Fruit fly (Drosophila melanogaster) whole organism, embryonic: Measurements from ENCODE around the gene Prm.
A peak's percentile ranks its signal among the peaks of the same experiment; 100 is the strongest.

Experiments used
- B-H2 ChIP-seq: fragments of 200-800 bp; sonication (Bioruptor generic); optimal IDR thresholded peaks from 2 replicates; lab custom pipeline; 2018; ENCODE audit warnings: missing biosample characterization, mild to moderate bottlenecking, missing genetic modification characterization
- Blimp-1 ChIP-seq: fragments of 200-800 bp; sonication (Bioruptor generic); optimal IDR thresholded peaks from 3 replicates; lab custom pipeline; 2018; ENCODE audit warnings: missing biosample characterization, missing genetic modification characterization, mild to moderate bottlenecking, moderate library complexity, missing genetic modification reagents
- CG10267 ChIP-seq: fragments of 200-800 bp; sonication (Bioruptor generic); optimal IDR thresholded peaks from 2 replicates; lab custom pipeline; 2018; ENCODE audit warnings: missing biosample characterization, mild to moderate bottlenecking, missing genetic modification characterization, moderate library complexity
- CG1233 ChIP-seq: fragments of 200-800 bp; sonication (Bioruptor generic); optimal IDR thresholded peaks from 4 replicates; lab custom pipeline; 2018; ENCODE audit warnings: missing biosample characterization, mild to moderate bottlenecking, missing genetic modification characterization
- CG12744 ChIP-seq: fragments of 200-800 bp; sonication (Bioruptor generic); optimal IDR thresholded peaks from 2 replicates; lab custom pipeline; 2016; ENCODE audit warnings: missing biosample characterization, missing genetic modification characterization
- CG13424 ChIP-seq: fragments of 200-800 bp; sonication (Bioruptor generic); optimal IDR thresholded peaks from 2 replicates; lab custom pipeline; 2019; ENCODE audit warnings: missing biosample characterization, mild to moderate bottlenecking, missing genetic modification characterization, moderate library complexity
- CG15073 ChIP-seq: fragments of 200-800 bp; sonication (Bioruptor generic); optimal IDR thresholded peaks from 2 replicates; lab custom pipeline; 2016; ENCODE audit warnings: missing biosample characterization, missing genetic modification characterization
- CG15269 ChIP-seq: fragments of 200-800 bp; sonication (Bioruptor generic); optimal IDR thresholded peaks from 2 replicates; lab custom pipeline; 2018; ENCODE audit warnings: missing biosample characterization, mild to moderate bottlenecking, missing genetic modification characterization, moderate library complexity
- CG17385 ChIP-seq: fragments of 200-800 bp; sonication (Bioruptor generic); optimal IDR thresholded peaks from 3 replicates; lab custom pipeline; 2018; ENCODE audit warnings: missing biosample characterization, mild to moderate bottlenecking, missing genetic modification characterization
- CG17612 ChIP-seq: fragments of 200-800 bp; sonication (Bioruptor generic); IDR thresholded peaks from 2 replicates; pipeline ENCODE4 v1.3.6; 2022; ENCODE audit warnings: missing biosample characterization, missing genetic modification characterization
- CG18262 ChIP-seq: fragments of 200-800 bp; optimal IDR thresholded peaks from 3 replicates; lab custom pipeline; 2019; ENCODE audit warnings: missing biosample characterization, mild to moderate bottlenecking, missing genetic modification characterization, moderate library complexity
- CG2678 ChIP-seq: fragments of 200-800 bp; sonication (Bioruptor generic); optimal IDR thresholded peaks from 3 replicates; lab custom pipeline; 2019; ENCODE audit warnings: missing biosample characterization, mild to moderate bottlenecking, missing genetic modification characterization, moderate library complexity
- CG2712 ChIP-seq: fragments of 200-800 bp; optimal IDR thresholded peaks from 3 replicates; lab custom pipeline; 2019; ENCODE audit warnings: missing biosample characterization, mild to moderate bottlenecking, missing genetic modification characterization, moderate library complexity
- CG31441 ChIP-seq: fragments of 200-800 bp; sonication (Bioruptor generic); IDR thresholded peaks from 2 replicates; pipeline ENCODE4 v1.3.6; 2022; ENCODE audit warnings: missing biosample characterization, missing genetic modification characterization
- CG3726 ChIP-seq: fragments of 200-800 bp; sonication (Bioruptor generic); IDR thresholded peaks from 3 replicates; pipeline ENCODE4, ENCODE4 v1.3.6; 2022; ENCODE audit warnings: missing biosample characterization, missing genetic modification characterization
- CG5953 ChIP-seq: fragments of 200-800 bp; sonication (Bioruptor generic); IDR thresholded peaks from 2 replicates; pipeline ENCODE4 v1.3.6; 2022; ENCODE audit warnings: missing biosample characterization, missing genetic modification characterization
- CG6654 ChIP-seq: fragments of 200-800 bp; sonication (Bioruptor generic); optimal IDR thresholded peaks from 2 replicates; lab custom pipeline; 2017; ENCODE audit warnings: missing biosample characterization, mild to moderate bottlenecking, missing genetic modification characterization
- CG7745 ChIP-seq: fragments of 200-800 bp; sonication (Bioruptor generic); optimal IDR thresholded peaks from 2 replicates; lab custom pipeline; 2018; ENCODE audit warnings: missing biosample characterization, mild to moderate bottlenecking, missing genetic modification characterization, moderate library complexity
- CG8388 ChIP-seq: fragments of 200-800 bp; sonication (Bioruptor generic); optimal IDR thresholded peaks from 2 replicates; lab custom pipeline; 2019; ENCODE audit warnings: missing biosample characterization, mild to moderate bottlenecking, missing genetic modification characterization, moderate library complexity
- CG9727 ChIP-seq: fragments of 200-800 bp; sonication (Bioruptor generic); optimal IDR thresholded peaks from 3 replicates; lab custom pipeline; 2017; ENCODE audit warnings: missing biosample characterization, mild to moderate bottlenecking, missing genetic modification characterization
- Ets65A ChIP-seq: fragments of 200-800 bp; sonication (Bioruptor generic); peaks from one replicate; lab custom pipeline; 2016; ENCODE audit warnings: missing biosample characterization, missing genetic modification characterization
- Gsc ChIP-seq: fragments of 200-800 bp; sonication (Bioruptor generic); IDR thresholded peaks from 2 replicates; pipeline ENCODE4 v1.3.6; 2022; ENCODE audit warnings: missing biosample characterization, missing genetic modification characterization
- H2.0 ChIP-seq: fragments of 200-800 bp; sonication (Bioruptor generic); IDR thresholded peaks from 2 replicates; pipeline ENCODE4 v1.3.6; 2022; ENCODE audit warnings: missing biosample characterization, missing genetic modification characterization
- Hr51 ChIP-seq, 2 experiments: fragments of 200-800 bp; sonication (Bioruptor generic); optimal IDR thresholded peaks; 2 replicates in 1 of 2; 3 replicates in 1 of 2; lab custom pipeline; 2016 to 2018; ENCODE audit warnings: missing biosample characterization in 2 of 2, missing genetic modification characterization in 2 of 2, mild to moderate bottlenecking in 1 of 2, moderate library complexity in 1 of 2
- Mad ChIP-seq: fragments of 200-800 bp; sonication (Bioruptor generic); optimal IDR thresholded peaks from 2 replicates; lab custom pipeline; 2016; ENCODE audit warnings: missing biosample characterization, missing genetic modification characterization
- Med ChIP-seq: fragments of 200-800 bp; sonication (Bioruptor generic); peaks from one replicate; lab custom pipeline; 2016; ENCODE audit warnings: missing biosample characterization, missing genetic modification characterization, mild to moderate bottlenecking, inconsistent platforms, moderate library complexity
- Oli ChIP-seq: fragments of 200-800 bp; sonication (Bioruptor generic); optimal IDR thresholded peaks from 2 replicates; lab custom pipeline; 2018; ENCODE audit warnings: missing biosample characterization, mild to moderate bottlenecking, missing genetic modification characterization, moderate library complexity
- PHDP ChIP-seq: fragments of 200-800 bp; sonication (Bioruptor generic); optimal IDR thresholded peaks from 3 replicates; lab custom pipeline; 2018; ENCODE audit warnings: missing biosample characterization, mild to moderate bottlenecking, missing genetic modification characterization, moderate library complexity
- Sox102F ChIP-seq: fragments of 200-800 bp; sonication (Bioruptor generic); optimal IDR thresholded peaks from 2 replicates; lab custom pipeline; 2018; ENCODE audit warnings: missing biosample characterization, mild to moderate bottlenecking, missing genetic modification characterization, moderate library complexity
- Ssrp ChIP-seq: fragments of 200-800 bp; sonication (Bioruptor generic); optimal IDR thresholded peaks from 2 replicates; lab custom pipeline; 2018; ENCODE audit warnings: missing biosample characterization, mild to moderate bottlenecking, missing genetic modification characterization, moderate library complexity
- bsh ChIP-seq, 2 experiments: fragments of 200-800 bp; sonication (Bioruptor generic); optimal IDR thresholded peaks; 2 replicates each; lab custom pipeline; 2017 to 2018; ENCODE audit warnings: mild to moderate bottlenecking in 2 of 2, missing biosample characterization in 2 of 2, missing genetic modification characterization in 2 of 2, moderate library complexity in 1 of 2
- cg ChIP-seq: fragments of 200-800 bp; sonication (Bioruptor generic); optimal IDR thresholded peaks from 3 replicates; lab custom pipeline; 2019; ENCODE audit warnings: missing biosample characterization, mild to moderate bottlenecking, missing genetic modification characterization, moderate library complexity
- dmrt11E ChIP-seq: fragments of 200-800 bp; sonication (Bioruptor generic); optimal IDR thresholded peaks from 3 replicates; lab custom pipeline; 2018; ENCODE audit warnings: missing biosample characterization, mild to moderate bottlenecking, missing genetic modification characterization, moderate library complexity
- gem ChIP-seq: fragments of 200-800 bp; sonication (Bioruptor generic); optimal IDR thresholded peaks from 2 replicates; lab custom pipeline; 2019; ENCODE audit warnings: missing biosample characterization, mild to moderate bottlenecking, missing genetic modification characterization, moderate library complexity
- grau ChIP-seq: fragments of 200-800 bp; optimal IDR thresholded peaks from 3 replicates; lab custom pipeline; 2019; ENCODE audit warnings: missing biosample characterization, mild to moderate bottlenecking, missing genetic modification characterization, moderate library complexity
- lab ChIP-seq: fragments of 200-800 bp; sonication (Bioruptor generic); optimal IDR thresholded peaks from 3 replicates; lab custom pipeline; 2017; ENCODE audit warnings: missing biosample characterization, missing genetic modification characterization, mild to moderate bottlenecking, moderate library complexity, missing genetic modification reagents
- lmd ChIP-seq: fragments of 200-800 bp; sonication (Bioruptor generic); IDR thresholded peaks from 2 replicates; pipeline ENCODE4 v1.3.6; 2022; ENCODE audit warnings: missing biosample characterization, missing genetic modification characterization
- lola ChIP-seq, 3 experiments: fragments of >200 bp in 2 of 3; fragments of 200-800 bp in 1 of 3; sonication (Bioruptor generic) in 1 of 3; optimal IDR thresholded peaks; 2 replicates each; lab custom pipeline; 2017 to 2019; ENCODE audit warnings: missing biosample characterization in 3 of 3, missing genetic modification characterization in 3 of 3, mild to moderate bottlenecking in 1 of 3, moderate library complexity in 1 of 3
- nau ChIP-seq: fragments of 200-800 bp; sonication (Bioruptor generic); optimal IDR thresholded peaks from 3 replicates; lab custom pipeline; 2017; ENCODE audit warnings: missing biosample characterization, mild to moderate bottlenecking, missing genetic modification characterization, missing genetic modification reagents
- nmo ChIP-seq: fragments of 200-800 bp; sonication (Bioruptor generic); optimal IDR thresholded peaks from 2 replicates; lab custom pipeline; 2018; ENCODE audit warnings: missing biosample characterization, mild to moderate bottlenecking, missing genetic modification characterization, moderate library complexity
- phol ChIP-seq: fragments of 200-800 bp; sonication (Bioruptor generic); optimal IDR thresholded peaks from 3 replicates; lab custom pipeline; 2018; ENCODE audit warnings: missing biosample characterization, mild to moderate bottlenecking, missing genetic modification characterization, moderate library complexity
- pita ChIP-seq: fragments of 200-800 bp; sonication (Bioruptor generic); optimal IDR thresholded peaks from 2 replicates; lab custom pipeline; 2017; ENCODE audit warnings: missing biosample characterization, mild to moderate bottlenecking, missing genetic modification characterization
- seq ChIP-seq: fragments of 200-800 bp; sonication (Bioruptor generic); IDR thresholded peaks from 2 replicates; pipeline ENCODE4 v1.3.6; 2022; ENCODE audit warnings: missing biosample characterization, missing genetic modification characterization
- tio ChIP-seq: fragments of 200-800 bp; sonication (Bioruptor generic); optimal IDR thresholded peaks from 2 replicates; lab custom pipeline; 2017; ENCODE audit warnings: missing biosample characterization, missing genetic modification characterization, inconsistent platforms
- unpg ChIP-seq: fragments of 200-800 bp; sonication (Bioruptor generic); optimal IDR thresholded peaks from 3 replicates; lab custom pipeline; 2018; ENCODE audit warnings: missing biosample characterization, mild to moderate bottlenecking, missing genetic modification characterization, moderate library complexity
- usp ChIP-seq: fragments of >200 bp; optimal IDR thresholded peaks from 2 replicates; lab custom pipeline; 2017; ENCODE audit warnings: missing biosample characterization, missing genetic modification characterization

The Prm gene

DNA sequence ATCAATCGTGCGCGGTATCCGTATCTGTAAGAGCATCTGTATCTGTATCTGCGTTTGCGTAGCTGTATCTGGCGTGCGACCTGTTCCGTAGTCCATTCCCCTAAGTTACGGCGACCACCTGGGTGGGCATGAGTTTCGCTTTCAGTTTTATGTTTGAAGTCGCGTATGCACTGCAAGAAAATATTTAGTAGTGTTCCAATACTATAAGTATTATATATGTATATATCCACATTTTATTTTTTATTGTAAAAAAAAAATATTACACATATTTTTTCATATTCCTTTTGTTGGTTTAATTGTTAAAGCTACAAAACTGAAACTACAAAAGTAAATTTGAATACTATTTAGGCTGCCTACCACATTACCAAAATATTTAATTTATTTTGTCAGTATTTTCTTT is 32.2 kb downstream of the Prm start (continued):
- no peak for TF ChIP-seq nau (GFP tag; lab: Kevin White, UChicago)
- TF ChIP-seq Sox102F (GFP tag; lab: Kevin White, UChicago), result peak; percentile 38
- peak; percentile 46 for TF ChIP-seq CG10267 (tag; lab: Kevin White, UChicago)
- peak; percentile 33 for TF ChIP-seq CG1233 (GFP tag; lab: Kevin White, UChicago)
- no peak for TF ChIP-seq CG15073 (GFP tag; lab: Kevin White, UChicago)
- TF ChIP-seq CG3726, result no peak
- TF ChIP-seq lab, result no peak
- no peak for TF ChIP-seq Mad (GFP tag; lab: Kevin White, UChicago)
- TF ChIP-seq phol (tag; lab: Kevin White, UChicago), result peak; percentile 20
- TF ChIP-seq cg (GFP tag; lab: Kevin White, UChicago), result no peak
- peak; percentile 41 for TF ChIP-seq dmrt11E (tag; lab: Kevin White, UChicago)
- peak; percentile 30 for TF ChIP-seq unpg (GFP tag; lab: Kevin White, UChicago)
- TF ChIP-seq grau (tag; lab: Kevin White, UChicago), result peak; percentile 24
- TF ChIP-seq CG18262 (tag; lab: Kevin White, UChicago), result peak; percentile 29
- TF ChIP-seq lmd, result no peak
- no peak for TF ChIP-seq tio
- no peak for TF ChIP-seq seq (GFP tag; lab: Robert Waterston, UW)
- TF ChIP-seq lola (GFP tag; optimal IDR thresholded peaks at IDR 0.05; lab: Kevin White, UChicago), result peak in 1 of 3 experiments; percentile 34
- TF ChIP-seq Oli (tag; lab: Kevin White, UChicago), result peak; percentile 25
- peak; percentile 57 for TF ChIP-seq CG9727 (GFP tag; lab: Kevin White, UChicago)
- peak; percentile 39 for TF ChIP-seq PHDP (tag; lab: Kevin White, UChicago)
- TF ChIP-seq Gsc (GFP tag; lab: Robert Waterston, UW), result no peak
- TF ChIP-seq H2.0 (GFP tag; lab: Robert Waterston, UW), result no peak
- TF ChIP-seq B-H2, result no peak
- TF ChIP-seq bsh (GFP tag; optimal IDR thresholded peaks at IDR 0.05; lab: Kevin White, UChicago), result peak in 1 of 2 experiments; percentile 32
- peak; percentile 23 for TF ChIP-seq Ssrp (tag; lab: Kevin White, UChicago)
- TF ChIP-seq gem (tag; lab: Kevin White, UChicago), result peak; percentile 66
- TF ChIP-seq usp, result no peak
- TF ChIP-seq CG5953 (GFP tag; lab: Robert Waterston, UW), result no peak
- no peak for TF ChIP-seq CG12744 (GFP tag; lab: Kevin White, UChicago)
- no peak for TF ChIP-seq CG17385
- TF ChIP-seq Blimp-1 (GFP tag; lab: Kevin White, UChicago), result peak; percentile 70
- TF ChIP-seq CG15269 (tag; lab: Kevin White, UChicago), result peak; percentile 4
- TF ChIP-seq pita (GFP tag; lab: Kevin White, UChicago), result no peak
- peak; percentile 38 for TF ChIP-seq CG2712 (tag; lab: Kevin White, UChicago)
- TF ChIP-seq nmo, result peak; percentile 44
- no peak for TF ChIP-seq CG7745 (tag; lab: Kevin White, UChicago)
- no peak for TF ChIP-seq Ets65A (GFP tag; lab: Kevin White, UChicago)
- TF ChIP-seq CG6654 (GFP tag; lab: Kevin White, UChicago), result no peak
- peak; percentile 56 for TF ChIP-seq CG2678 (tag; lab: Kevin White, UChicago)
- TF ChIP-seq CG17612 (GFP tag; lab: Robert Waterston, UW), result no peak
- TF ChIP-seq CG8388 (GFP tag; lab: Kevin White, UChicago), result peak; percentile 24
- TF ChIP-seq Hr51 (GFP tag; optimal IDR thresholded peaks at IDR 0.05; lab: Kevin White, UChicago), result peak in 1 of 2 experiments; percentile 43
- TF ChIP-seq CG31441 (GFP tag; lab: Robert Waterston, UW), result peak; percentile 59
- TF ChIP-seq Med (GFP tag; lab: Kevin White, UChicago), result peak; percentile 53
- peak; percentile 4 for TF ChIP-seq CG13424 (tag; lab: Kevin White, UChicago)
